Fruit fly (Drosophila melanogaster): Measurements from ENCODE around the gene CG4194.
A peak's percentile ranks its signal among the peaks of the same experiment; 100 is the strongest.

Gene CG4194

DNA sequence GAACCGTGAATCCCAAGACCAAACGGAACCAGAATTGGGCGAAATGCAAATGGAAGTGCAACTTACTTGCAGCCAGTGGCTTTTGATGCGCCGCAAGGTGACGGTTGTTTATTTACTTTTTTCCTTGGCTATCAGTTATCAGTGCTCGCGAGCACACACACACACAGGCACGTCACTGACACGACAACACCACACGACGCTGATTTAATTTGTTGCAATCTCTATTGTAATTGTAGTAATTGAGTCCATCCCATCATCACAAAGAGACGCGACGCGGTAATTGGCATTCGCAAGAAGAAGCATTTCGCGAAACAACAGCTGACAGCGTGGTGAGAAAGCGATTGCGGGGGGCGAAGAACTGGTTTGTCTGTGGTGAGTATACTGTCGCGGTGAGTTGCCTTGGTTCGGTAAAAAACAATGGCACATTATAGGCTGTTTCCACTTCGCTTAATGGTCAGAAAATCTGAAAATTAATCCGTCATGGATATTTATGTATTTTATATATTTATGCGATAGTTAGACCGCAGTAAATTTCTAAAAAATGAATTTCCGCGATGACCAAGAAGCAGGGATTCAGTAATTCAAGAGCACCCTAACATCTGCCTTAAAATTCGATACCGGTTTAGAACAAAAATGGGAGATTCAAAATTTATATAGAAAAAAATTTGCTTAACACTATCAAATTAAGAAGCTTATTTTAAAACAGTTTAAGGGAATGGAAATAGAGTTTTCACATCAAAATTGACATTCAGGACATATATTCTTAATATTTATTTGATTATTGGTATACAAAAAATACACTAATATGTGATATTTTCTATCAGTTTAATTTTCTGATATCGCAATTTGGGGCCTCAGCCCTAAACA, 26.2 kb upstream of the CG4194 start, which contains the start of the genes Actn and usp:
Gene Actn, minus strand, starts transcription at position 331 of the 867 bp plus-strand sequence.
Gene usp, minus strand, starts transcription at position 331 of the 867 bp plus-strand sequence.
- no peak for TF ChIP-seq jim (GFP tag; optimal IDR thresholded peaks at IDR 0.05)
- TF ChIP-seq N (GFP tag; optimal IDR thresholded peaks at IDR 0.05) = peak; percentile 98
- no peak for TF ChIP-seq fru (GFP tag; optimal IDR thresholded peaks at IDR 0.05)
- peak; percentile 46 for TF ChIP-seq HLH106 (tag; optimal IDR thresholded peaks at IDR 0.05)
- no peak for TF ChIP-seq Hr83 (GFP tag; optimal IDR thresholded peaks at IDR 0.05; ENCODE audit: poor library complexity, severe bottlenecking)
- TF ChIP-seq rgr (GFP tag; optimal IDR thresholded peaks at IDR 0.05) = no peak
- peak; percentile 75 for TF ChIP-seq Hr78 (GFP tag; optimal IDR thresholded peaks at IDR 0.05)
- no peak for TF ChIP-seq usp (GFP tag; optimal IDR thresholded peaks at IDR 0.05)
- TF ChIP-seq OdsH (GFP tag; optimal IDR thresholded peaks at IDR 0.05) = no peak
- TF ChIP-seq Abd-B (GFP tag; optimal IDR thresholded peaks at IDR 0.05) = peak; percentile 40
- no peak for TF ChIP-seq Jra (GFP tag; optimal IDR thresholded peaks at IDR 0.05)
- no peak for TF ChIP-seq sv (GFP tag; optimal IDR thresholded peaks at IDR 0.05)
- TF ChIP-seq CG32264 (GFP tag; optimal IDR thresholded peaks at IDR 0.05) = no peak
- TF ChIP-seq lola (GFP tag; optimal IDR thresholded peaks at IDR 0.05) = no peak
- peak; percentile 28 for TF ChIP-seq sage (GFP tag; optimal IDR thresholded peaks at IDR 0.05)
- TF ChIP-seq tai (GFP tag; optimal IDR thresholded peaks at IDR 0.05) = no peak
- peak; percentile 42 for TF ChIP-seq Sp1 (GFP tag; optimal IDR thresholded peaks at IDR 0.05)
- peak; percentile 55 for TF ChIP-seq woc (GFP tag; optimal IDR thresholded peaks at IDR 0.05)
- no peak for TF ChIP-seq CrebA (GFP tag; optimal IDR thresholded peaks at IDR 0.05; ENCODE audit: borderline replicate concordance)
- TF ChIP-seq br (GFP tag; optimal IDR thresholded peaks at IDR 0.05) = peak; percentile 24
- no peak for TF ChIP-seq ey (GFP tag; optimal IDR thresholded peaks at IDR 0.05)
- no peak for TF ChIP-seq psq (GFP tag; optimal IDR thresholded peaks at IDR 0.05)
- peak in 1 of 2 experiments; percentile 38 for TF ChIP-seq foxo (GFP tag; optimal IDR thresholded peaks at IDR 0.05)
- TF ChIP-seq h (GFP tag; optimal IDR thresholded peaks at IDR 0.05) = peak; percentile 52
- TF ChIP-seq Myc (optimal IDR thresholded peaks at IDR 0.05) = peak; percentile 70
- no peak for TF ChIP-seq Rel (GFP tag; optimal IDR thresholded peaks at IDR 0.05)
- peak; percentile 44 for TF ChIP-seq Rel (tag; optimal IDR thresholded peaks at IDR 0.05)

dm6 chrX:2043660-2044397, 24.6 kb upstream of the CG4194 start, which contains the start of gene CG4325:
CG4325 (minus strand) TSS chrX:2043818.
- peak; percentile 37 for TF ChIP-seq Dif (GFP tag; optimal IDR thresholded peaks at IDR 0.05; ENCODE audit: partially characterized antibody)
- TF ChIP-seq CG32264 (GFP tag; optimal IDR thresholded peaks at IDR 0.05) = no peak
- no peak for TF ChIP-seq Sp1 (GFP tag; optimal IDR thresholded peaks at IDR 0.05)
- no peak for TF ChIP-seq Myc (optimal IDR thresholded peaks at IDR 0.05)
- no peak for TF ChIP-seq jim (GFP tag; optimal IDR thresholded peaks at IDR 0.05)
- peak; percentile 0 for TF ChIP-seq br (GFP tag; optimal IDR thresholded peaks at IDR 0.05)
- no peak for TF ChIP-seq lola (GFP tag; optimal IDR thresholded peaks at IDR 0.05)

- TF ChIP-seq N (GFP tag; optimal IDR thresholded peaks at IDR 0.05) = no peak
- no peak for TF ChIP-seq Hr83 (GFP tag; optimal IDR thresholded peaks at IDR 0.05; ENCODE audit: poor library complexity, severe bottlenecking)
- peak; percentile 67 for TF ChIP-seq h (GFP tag; optimal IDR thresholded peaks at IDR 0.05)
- TF ChIP-seq Rel (GFP tag; optimal IDR thresholded peaks at IDR 0.05) = no peak
- no peak for TF ChIP-seq Rel (tag; optimal IDR thresholded peaks at IDR 0.05)
- peak; percentile 75 for TF ChIP-seq br (GFP tag; optimal IDR thresholded peaks at IDR 0.05)
- TF ChIP-seq Myc (optimal IDR thresholded peaks at IDR 0.05) = no peak
- TF ChIP-seq Sp1 (GFP tag; optimal IDR thresholded peaks at IDR 0.05) = no peak
- peak; percentile 11 for TF ChIP-seq HLH106 (tag; optimal IDR thresholded peaks at IDR 0.05)
Observed at dm6 chrX:2048778-2049686, 19.4 kb upstream of the CG4194 start.

Data from whole organism, wandering third instar larva.